Fruit fly (Drosophila melanogaster): ENCODE data around the gene CecA2.

CecA2 gene

DNA sequence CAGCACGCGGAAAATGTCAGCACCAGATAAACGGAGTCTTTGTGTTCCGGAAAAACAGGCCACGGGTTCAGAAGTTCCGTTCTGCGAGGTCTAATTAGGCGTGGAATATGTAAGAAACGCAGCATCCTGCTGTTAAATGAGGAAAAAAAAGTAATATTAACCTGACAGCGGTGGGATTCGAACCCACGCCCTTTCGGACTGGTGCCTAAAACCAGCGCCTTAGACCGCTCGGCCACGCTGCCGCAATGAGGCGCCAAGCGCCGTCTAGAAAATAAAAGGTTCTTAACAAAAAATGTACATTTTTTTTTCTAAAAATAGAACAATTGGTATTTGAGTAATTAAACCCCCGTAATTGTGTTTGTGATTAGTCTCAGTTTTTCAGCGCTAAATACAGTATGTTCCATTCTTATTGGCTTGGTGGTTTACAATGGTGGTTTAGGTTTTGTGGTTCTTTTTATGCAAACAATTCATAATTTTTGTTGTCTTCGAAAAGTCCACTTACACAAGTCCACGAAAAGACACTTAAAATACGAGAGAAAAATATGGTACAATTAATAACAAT lies 35.9 kb downstream of the CecA2 start (continued):
- TF ChIP-seq CG18599 (GFP tag; optimal IDR thresholded peaks at IDR 0.05) (no peak), Rfx (GFP tag; IDR thresholded peaks at IDR 0.05) (no peak), sob (GFP tag; IDR thresholded peaks at IDR 0.05) (no peak), al (GFP tag; IDR thresholded peaks at IDR 0.05) (no peak), mld (GFP tag; IDR thresholded peaks at IDR 0.05; ENCODE audit: partially characterized antibody) (0 out of 3 replicates have a peak, but pooled peaks have one; percentile 39), CG31441 (GFP tag; IDR thresholded peaks at IDR 0.05) (no peak), Lpt (GFP tag; optimal IDR thresholded peaks at IDR 0.05) (no peak), bbx (GFP tag; IDR thresholded peaks at IDR 0.05; ENCODE audit: partially characterized antibody) (peak; percentile 56), knrl (GFP tag; IDR thresholded peaks at IDR 0.05; ENCODE audit: partially characterized antibody) (peak; percentile 49; the same call in 1 of the 3 replicates), CG4424 (GFP tag; optimal IDR thresholded peaks at IDR 0.05) (no peak), Gug (GFP tag; IDR thresholded peaks at IDR 0.05) (no peak), BEAF-32 (GFP tag; optimal IDR thresholded peaks at IDR 0.05) (no peak), HLHmδ (GFP tag; optimal IDR thresholded peaks at IDR 0.05) (no peak), otp (GFP tag; IDR thresholded peaks at IDR 0.05) (0 out of 3 replicates have a peak, but pooled peaks have one; percentile 6), pho (GFP tag; optimal IDR thresholded peaks at IDR 0.05) (no peak), CG17568 (GFP tag; optimal IDR thresholded peaks at IDR 0.05) (no peak), CG9817 (tag; optimal IDR thresholded peaks at IDR 0.05) (no peak), Abd-B (GFP tag; optimal IDR thresholded peaks at IDR 0.05) (no peak), ham (GFP tag; IDR thresholded peaks at IDR 0.05) (no peak), CG8924 (tag; optimal IDR thresholded peaks at IDR 0.05) (no peak), PHDP (tag; optimal IDR thresholded peaks at IDR 0.05) (no peak), CG11456 (GFP tag; IDR thresholded peaks at IDR 0.05) (no peak), CG4854 (GFP tag; optimal IDR thresholded peaks at IDR 0.05) (no peak), Hmx (GFP tag; optimal IDR thresholded peaks at IDR 0.05) (no peak), CG42726 (GFP tag; IDR thresholded peaks at IDR 0.05; ENCODE audit: partially characterized antibody) (peak; percentile 62), Bdp1 (GFP tag; optimal IDR thresholded peaks at IDR 0.05) (peak; percentile 97), sc (optimal IDR thresholded peaks at IDR 0.05) (no peak), sc (GFP tag; optimal IDR thresholded peaks at IDR 0.05) (no peak), HLH4C (GFP tag; IDR thresholded peaks at IDR 0.05; ENCODE audit: partially characterized antibody) (peak; percentile 62), Fer3 (tag; optimal IDR thresholded peaks at IDR 0.05) (no peak), CG9437 (GFP tag; optimal IDR thresholded peaks at IDR 0.05) (no peak), CG12219 (GFP tag; optimal IDR thresholded peaks at IDR 0.05) (no peak), exex (tag; optimal IDR thresholded peaks at IDR 0.05) (peak; percentile 56), CG6813 (GFP tag; optimal IDR thresholded peaks at IDR 0.05) (no peak), trh (GFP tag; optimal IDR thresholded peaks at IDR 0.05) (no peak), pnt (GFP tag; optimal IDR thresholded peaks at IDR 0.05) (no peak), zfh1 (GFP tag; IDR thresholded peaks at IDR 0.05) (no peak), Taf1 (GFP tag; IDR thresholded peaks at IDR 0.05) (no peak), Bgb (GFP tag; IDR thresholded peaks at IDR 0.05; ENCODE audit: partially characterized antibody) (peak; percentile 58), shn (GFP tag; optimal IDR thresholded peaks at IDR 0.05) (no peak), CG4707 (GFP tag; optimal IDR thresholded peaks at IDR 0.05) (no peak), CG6765 (GFP tag; optimal IDR thresholded peaks at IDR 0.05) (no peak), vnd (GFP tag; IDR thresholded peaks at IDR 0.05; ENCODE audit: partially characterized antibody) (peak; percentile 42; the same call in 1 of the 3 replicates), CG17361 (GFP tag; IDR thresholded peaks at IDR 0.05) (no peak), CG12236 (GFP tag; optimal IDR thresholded peaks at IDR 0.05) (no peak), CG7745 (tag; optimal IDR thresholded peaks at IDR 0.05) (no peak), ato (GFP tag; IDR thresholded peaks at IDR 0.05; ENCODE audit: partially characterized antibody) (peak; percentile 55), pfk (GFP tag; optimal IDR thresholded peaks at IDR 0.05) (no peak), CG14860 (GFP tag; IDR thresholded peaks at IDR 0.05; ENCODE audit: partially characterized antibody) (peak; percentile 8; the same call in 1 of the 3 replicates)

Data from whole organism, embryonic.